Worm (Caenorhabditis elegans): ENCODE data around the gene Y73B6BL.31.

- TF ChIP-seq flt-1 (GFP tag; IDR thresholded peaks at IDR 0.05) = no peak
- TF ChIP-seq ama-1 (optimal IDR thresholded peaks at IDR 0.05) = no peak
- TF ChIP-seq ceh-13 (GFP tag; optimal IDR thresholded peaks at IDR 0.05) = no peak
- no peak for TF ChIP-seq sea-1 (GFP tag; conservative IDR thresholded peaks at IDR 0.05)
- TF ChIP-seq hnd-1 (tag; optimal IDR thresholded peaks at IDR 0.05) = no peak
- no peak for TF ChIP-seq tbx-11 (GFP tag; IDR thresholded peaks at IDR 0.05)
- no peak for TF ChIP-seq ceh-36 (tag; optimal IDR thresholded peaks at IDR 0.05)
These were observed 38.5 kb downstream of the Y73B6BL.31 start, which contains the start of gene tyr-6 for ce11 chrIV:6480221-6480620.
